Worm (Caenorhabditis elegans) whole organism, mixed stage, embryonic: Measurements from ENCODE around the gene srh-290.

Experiments used
- M03D4.4 ChIP-seq: sonication (generic microtip); optimal IDR thresholded peaks from 2 replicates; lab custom pipeline; 2017; ENCODE audit warnings: mild to moderate bottlenecking, missing genetic modification characterization, missing compliant biosample characterization
- bed-3 ChIP-seq: fragments of 200-800 bp; sonication (Bioruptor generic); optimal IDR thresholded peaks from 3 replicates; lab custom pipeline; 2018; ENCODE audit warnings: mild to moderate bottlenecking, missing genetic modification characterization, moderate library complexity, missing compliant biosample characterization
- blmp-1 ChIP-seq: fragments of 150-350 bp; optimal IDR thresholded peaks from 2 replicates; lab custom pipeline; 2014; ENCODE audit warnings: missing biosample characterization, missing genetic modification characterization
- ceh-39 ChIP-seq: fragments of 150-350 bp; optimal IDR thresholded peaks from 2 replicates; lab custom pipeline; 2014; ENCODE audit warnings: missing biosample characterization, missing genetic modification characterization
- ceh-43 ChIP-seq: fragments of 200-800 bp; sonication (Bioruptor generic); optimal IDR thresholded peaks from 2 replicates; lab custom pipeline; 2018; ENCODE audit warnings: mild to moderate bottlenecking, missing genetic modification characterization, moderate library complexity, missing compliant biosample characterization
- ceh-83 ChIP-seq: fragments of 200-800 bp; sonication (Bioruptor generic); optimal IDR thresholded peaks from 2 replicates; lab custom pipeline; 2018; ENCODE audit warnings: mild to moderate bottlenecking, missing genetic modification characterization, missing compliant biosample characterization
- ces-1 ChIP-seq: fragments of 150-350 bp; optimal IDR thresholded peaks from 2 replicates; lab custom pipeline; 2014; ENCODE audit warnings: missing biosample characterization, missing genetic modification reagents, missing genetic modification characterization
- cnd-1 ChIP-seq: fragments of 200-800 bp; sonication (Bioruptor generic); optimal IDR thresholded peaks from 2 replicates; lab custom pipeline; 2018; ENCODE audit warnings: mild to moderate bottlenecking, missing genetic modification characterization, missing compliant biosample characterization
- drap-1 ChIP-seq: fragments of 200-800 bp; sonication (Bioruptor generic); optimal IDR thresholded peaks from 3 replicates; lab custom pipeline; 2018; ENCODE audit warnings: mild to moderate bottlenecking, missing genetic modification characterization, missing compliant biosample characterization
- elt-1 ChIP-seq: sonication (generic microtip); optimal IDR thresholded peaks from 2 replicates; lab custom pipeline; 2017; ENCODE audit warnings: missing genetic modification characterization, mild to moderate bottlenecking, missing compliant biosample characterization, antibody characterized with exemption, moderate library complexity, borderline replicate concordance; ENCODE audit not compliant: insufficient read depth
- elt-3 ChIP-seq: fragments of 150-350 bp; optimal IDR thresholded peaks from 2 replicates; lab custom pipeline; 2014; ENCODE audit warnings: missing biosample characterization, missing genetic modification characterization
- flh-1 ChIP-seq: fragments of 200-800 bp; sonication (Bioruptor generic); optimal IDR thresholded peaks from 2 replicates; lab custom pipeline; 2018; ENCODE audit warnings: mild to moderate bottlenecking, missing genetic modification characterization, moderate library complexity, missing compliant biosample characterization
- hlh-1 ChIP-seq: fragments of 150-350 bp; optimal IDR thresholded peaks from 2 replicates; lab custom pipeline; 2014; ENCODE audit warnings: missing biosample characterization, missing genetic modification reagents, missing genetic modification characterization
- lin-13 ChIP-seq: fragments of 150-350 bp; optimal IDR thresholded peaks from 2 replicates; lab custom pipeline; 2014; ENCODE audit warnings: missing biosample characterization, missing genetic modification characterization
- lin-32 ChIP-seq: fragments of 200-800 bp; sonication (Bioruptor generic); optimal IDR thresholded peaks from 2 replicates; lab custom pipeline; 2018; ENCODE audit warnings: mild to moderate bottlenecking, missing genetic modification characterization, missing compliant biosample characterization
- lsy-2 ChIP-seq: fragments of 150-350 bp; optimal IDR thresholded peaks from 2 replicates; lab custom pipeline; 2014; ENCODE audit warnings: missing biosample characterization, missing genetic modification characterization
- mab-5 ChIP-seq: fragments of 150-350 bp; optimal IDR thresholded peaks from 2 replicates; lab custom pipeline; 2014; ENCODE audit warnings: missing biosample characterization, missing genetic modification characterization
- mep-1 ChIP-seq: fragments of 150-350 bp; optimal IDR thresholded peaks from 2 replicates; lab custom pipeline; 2017; ENCODE audit warnings: missing biosample characterization, missing genetic modification reagents, missing genetic modification characterization, inconsistent platforms
- mls-2 ChIP-seq: sonication (generic microtip); optimal IDR thresholded peaks from 2 replicates; lab custom pipeline; 2016; ENCODE audit warnings: mild to moderate bottlenecking, missing genetic modification characterization, moderate library complexity, missing compliant biosample characterization
- nhr-12 ChIP-seq: fragments of 150-350 bp; optimal IDR thresholded peaks from 2 replicates; lab custom pipeline; 2014; ENCODE audit warnings: missing biosample characterization, missing genetic modification characterization
- nhr-237 ChIP-seq: fragments of 150-350 bp; optimal IDR thresholded peaks from 2 replicates; lab custom pipeline; 2014; ENCODE audit warnings: missing biosample characterization, missing genetic modification characterization
- nhr-28 ChIP-seq: fragments of 150-350 bp; optimal IDR thresholded peaks from 2 replicates; lab custom pipeline; 2014; ENCODE audit warnings: missing biosample characterization, missing genetic modification characterization
- nhr-76 ChIP-seq: sonication (generic microtip); optimal IDR thresholded peaks from 2 replicates; lab custom pipeline; 2017; ENCODE audit warnings: missing biosample characterization, missing genetic modification characterization
- pha-4 ChIP-seq: fragments of 150-350 bp; optimal IDR thresholded peaks from 2 replicates; lab custom pipeline; 2018; ENCODE audit warnings: missing biosample characterization, missing genetic modification reagents, missing genetic modification characterization
- sem-2 ChIP-seq: fragments of 200-800 bp; sonication (Bioruptor generic); optimal IDR thresholded peaks from 2 replicates; lab custom pipeline; 2018; ENCODE audit warnings: mild to moderate bottlenecking, missing genetic modification characterization, missing compliant biosample characterization
- snpc-4 ChIP-seq: fragments of 150-350 bp; optimal IDR thresholded peaks from 2 replicates; lab custom pipeline; 2014; ENCODE audit warnings: missing biosample characterization, missing genetic modification characterization
- sptf-1 ChIP-seq: sonication (generic microtip); optimal IDR thresholded peaks from 2 replicates; lab custom pipeline; 2017; ENCODE audit warnings: mild to moderate bottlenecking, missing genetic modification characterization, moderate library complexity, missing compliant biosample characterization
- tbx-8 ChIP-seq: fragments of 200-800 bp; sonication (Bioruptor generic); optimal IDR thresholded peaks from 2 replicates; lab custom pipeline; 2018; ENCODE audit warnings: mild to moderate bottlenecking, missing genetic modification characterization, moderate library complexity, missing compliant biosample characterization
- unc-120 ChIP-seq: sonication (generic microtip); optimal IDR thresholded peaks from 2 replicates; lab custom pipeline; 2017; ENCODE audit warnings: missing genetic modification characterization, missing compliant biosample characterization; ENCODE audit not compliant: poor library complexity, severe bottlenecking
- unc-62 ChIP-seq: fragments of 150-350 bp; optimal IDR thresholded peaks from 2 replicates; lab custom pipeline; 2014; ENCODE audit warnings: missing biosample characterization, missing genetic modification reagents, missing genetic modification characterization
- zip-8 ChIP-seq: fragments of 150-350 bp; optimal IDR thresholded peaks from 2 replicates; lab custom pipeline; 2014; ENCODE audit warnings: missing biosample characterization, missing genetic modification characterization
- ztf-11 ChIP-seq: fragments of 150-350 bp; optimal IDR thresholded peaks from 2 replicates; lab custom pipeline; 2014; ENCODE audit warnings: missing biosample characterization, missing genetic modification characterization

srh-290 gene

ce11 chrV:17780285-17780684 is 10.0 kb upstream of the srh-290 start:
- no peak for TF ChIP-seq elt-1 (tag; lab: Kevin White, UChicago)
- no peak for TF ChIP-seq mep-1 (tag; lab: Kevin White, UChicago)

ce11 chrV:17783542-17783941 is 6.7 kb upstream of the srh-290 start, which contains the start of gene srab-12:
Gene srab-12, minus strand, starts transcription at chrV:17783642.
- TF ChIP-seq pha-4 (tag; lab: Kevin White, UChicago) = no peak

ce11 chrV:17784363-17784762 is 5.9 kb upstream of the srh-290 start:
- no peak for TF ChIP-seq blmp-1
- no peak for TF ChIP-seq drap-1 (GFP tag; lab: Kevin White, UChicago)
- no peak for TF ChIP-seq nhr-28 (tag; lab: Kevin White, UChicago)
- TF ChIP-seq ztf-11 (tag; lab: Kevin White, UChicago) = no peak
- no peak for TF ChIP-seq unc-120 (tag; lab: Kevin White, UChicago)
- no peak for TF ChIP-seq lin-32 (GFP tag; lab: Kevin White, UChicago)
- TF ChIP-seq ces-1 (GFP tag; lab: Kevin White, UChicago) = no peak
- TF ChIP-seq mls-2 (tag; lab: Kevin White, UChicago) = no peak
- no peak for TF ChIP-seq ceh-39
- no peak for TF ChIP-seq elt-3 (tag; lab: Kevin White, UChicago)
- no peak for TF ChIP-seq bed-3
- TF ChIP-seq nhr-237 (tag; lab: Kevin White, UChicago) = no peak
- TF ChIP-seq lsy-2 (tag; lab: Kevin White, UChicago) = no peak
- no peak for TF ChIP-seq snpc-4 (tag; lab: Kevin White, UChicago)
- TF ChIP-seq zip-8 (tag; lab: Kevin White, UChicago) = no peak
- no peak for TF ChIP-seq tbx-8 (GFP tag; lab: Kevin White, UChicago)
- TF ChIP-seq nhr-12 = no peak
- no peak for TF ChIP-seq sem-2 (GFP tag; lab: Kevin White, UChicago)

ce11 chrV:17793986-17794385 is 3.7 kb downstream of the srh-290 start, which contains the start of gene srh-289:
Gene srh-289, minus strand, starts transcription at chrV:17794086.
- TF ChIP-seq unc-120 (tag; lab: Kevin White, UChicago) = no peak
- no peak for TF ChIP-seq lin-13 (tag; lab: Kevin White, UChicago)
- no peak for TF ChIP-seq mab-5
- no peak for TF ChIP-seq ceh-39
- TF ChIP-seq sptf-1 (tag; lab: Kevin White, UChicago) = no peak
- TF ChIP-seq nhr-237 (tag; lab: Kevin White, UChicago) = no peak
- TF ChIP-seq mep-1 (tag; lab: Kevin White, UChicago) = no peak
- no peak for TF ChIP-seq nhr-12
- TF ChIP-seq ztf-11 (tag; lab: Kevin White, UChicago) = no peak
- no peak for TF ChIP-seq snpc-4 (tag; lab: Kevin White, UChicago)
- no peak for TF ChIP-seq elt-3 (tag; lab: Kevin White, UChicago)
- no peak for TF ChIP-seq blmp-1
- TF ChIP-seq lin-32 (GFP tag; lab: Kevin White, UChicago) = no peak
- no peak for TF ChIP-seq nhr-76 (tag; lab: Kevin White, UChicago)
- TF ChIP-seq elt-1 (tag; lab: Kevin White, UChicago) = no peak
- TF ChIP-seq flh-1 (GFP tag; lab: Kevin White, UChicago) = no peak
- TF ChIP-seq drap-1 (GFP tag; lab: Kevin White, UChicago) = no peak
- no peak for TF ChIP-seq unc-62 (GFP tag; lab: Kevin White, UChicago)

- no peak for TF ChIP-seq elt-1 (tag; lab: Kevin White, UChicago)
- TF ChIP-seq nhr-28 (tag; lab: Kevin White, UChicago) = no peak
- TF ChIP-seq flh-1 (GFP tag; lab: Kevin White, UChicago) = no peak
- no peak for TF ChIP-seq sptf-1 (tag; lab: Kevin White, UChicago)
- TF ChIP-seq nhr-76 (tag; lab: Kevin White, UChicago) = no peak
- TF ChIP-seq mls-2 (tag; lab: Kevin White, UChicago) = no peak
- TF ChIP-seq lin-32 (GFP tag; lab: Kevin White, UChicago) = no peak
- no peak for TF ChIP-seq pha-4 (tag; lab: Kevin White, UChicago)
- TF ChIP-seq, all 35 proteins: peak for 0
These were observed 5.4 kb downstream of the srh-290 start, which contains the start of gene srh-288 for ce11 chrV:17795655-17796054. Gene srh-288, minus strand, starts transcription at chrV:17795755.

- TF ChIP-seq blmp-1 = no peak
- no peak for TF ChIP-seq lsy-2 (tag; lab: Kevin White, UChicago)
- TF ChIP-seq drap-1 (GFP tag; lab: Kevin White, UChicago) = no peak
- TF ChIP-seq ceh-83 (GFP tag; lab: Kevin White, UChicago) = no peak
- TF ChIP-seq hlh-1 (tag; lab: Kevin White, UChicago) = no peak
- no peak for TF ChIP-seq lin-13 (tag; lab: Kevin White, UChicago)
- TF ChIP-seq mab-5 = no peak
- no peak for TF ChIP-seq tbx-8 (GFP tag; lab: Kevin White, UChicago)
- TF ChIP-seq sem-2 (GFP tag; lab: Kevin White, UChicago) = no peak
- TF ChIP-seq flh-1 (GFP tag; lab: Kevin White, UChicago) = no peak
- TF ChIP-seq ceh-43 (GFP tag; lab: Kevin White, UChicago) = no peak
- TF ChIP-seq cnd-1 (tag; lab: Kevin White, UChicago) = no peak
- TF ChIP-seq M03D4.4 (tag; lab: Kevin White, UChicago) = no peak
These were observed 8.5 kb downstream of the srh-290 start, which contains the start of gene srx-18 for ce11 chrV:17798789-17799188. Gene srx-18, minus strand, starts transcription at chrV:17798889.
